Fruit fly (Drosophila melanogaster) whole organism, embryonic: ENCODE results near the gene Mgat4b.

Experiments used
- Ada2b ChIP-seq: fragments of 200-800 bp; sonication (Bioruptor generic); IDR thresholded peaks from 2 replicates; pipeline ENCODE4 v1.3.6; 2022; ENCODE audit warnings: missing biosample characterization, missing genetic modification characterization
- Aef1 ChIP-seq: fragments of 200-800 bp; sonication (Bioruptor generic); IDR thresholded peaks from 3 replicates; pipeline ENCODE4 v1.3.6; 2022; ENCODE audit warnings: missing biosample characterization, missing genetic modification characterization
- Atf6 ChIP-seq: fragments of 200-800 bp; sonication (Bioruptor generic); IDR thresholded peaks from 2 replicates; pipeline ENCODE4 v1.3.6; 2022; ENCODE audit warnings: missing biosample characterization, missing genetic modification characterization
- C15 ChIP-seq: fragments of 200-800 bp; sonication (Bioruptor generic); IDR thresholded peaks from 3 replicates; pipeline ENCODE4 v1.3.6; 2022; ENCODE audit warnings: missing biosample characterization, missing genetic modification characterization
- CG10431 ChIP-seq: fragments of 200-800 bp; sonication (Bioruptor generic); optimal IDR thresholded peaks from 3 replicates; lab custom pipeline; 2018; ENCODE audit warnings: missing biosample characterization, mild to moderate bottlenecking, missing genetic modification characterization
- CG11560 ChIP-seq: fragments of 200-800 bp; sonication (Bioruptor generic); IDR thresholded peaks from 3 replicates; pipeline ENCODE4 v1.3.6; 2022; ENCODE audit warnings: missing biosample characterization, missing genetic modification characterization
- CG12155 ChIP-seq: fragments of 200-800 bp; sonication (Bioruptor generic); optimal IDR thresholded peaks from 3 replicates; lab custom pipeline; 2016; ENCODE audit warnings: missing biosample characterization, missing genetic modification characterization
- CG12219 ChIP-seq: fragments of 200-800 bp; sonication (Bioruptor generic); optimal IDR thresholded peaks from 3 replicates; lab custom pipeline; 2018; ENCODE audit warnings: missing biosample characterization, mild to moderate bottlenecking, missing genetic modification characterization
- CG13123 ChIP-seq: fragments of 200-800 bp; sonication (Bioruptor generic); optimal IDR thresholded peaks from 2 replicates; lab custom pipeline; 2016; ENCODE audit warnings: missing biosample characterization, missing genetic modification characterization
- CG13424 ChIP-seq: fragments of 200-800 bp; sonication (Bioruptor generic); optimal IDR thresholded peaks from 2 replicates; lab custom pipeline; 2019; ENCODE audit warnings: missing biosample characterization, mild to moderate bottlenecking, missing genetic modification characterization, moderate library complexity
- CG13624 ChIP-seq: fragments of 200-800 bp; sonication (Bioruptor generic); optimal IDR thresholded peaks from 2 replicates; lab custom pipeline; 2016; ENCODE audit warnings: missing biosample characterization, missing genetic modification characterization
- CG1647 ChIP-seq: fragments of 200-800 bp; sonication (Bioruptor generic); optimal IDR thresholded peaks from 3 replicates; lab custom pipeline; 2016; ENCODE audit warnings: missing biosample characterization, missing genetic modification characterization
- CG17186 ChIP-seq: fragments of 200-800 bp; sonication (Bioruptor generic); optimal IDR thresholded peaks from 3 replicates; lab custom pipeline; 2017; ENCODE audit warnings: missing biosample characterization, missing genetic modification reagents, missing genetic modification characterization
- CG2129 ChIP-seq: fragments of 200-800 bp; sonication (Bioruptor generic); IDR thresholded peaks from 2 replicates; pipeline ENCODE4 v1.3.6; 2022; ENCODE audit warnings: missing biosample characterization, missing genetic modification characterization; ENCODE audit not compliant: partially characterized antibody
- CG30431 ChIP-seq: fragments of 200-800 bp; sonication (Bioruptor generic); optimal IDR thresholded peaks from 2 replicates; lab custom pipeline; 2017; ENCODE audit warnings: missing biosample characterization, missing genetic modification characterization
- CG3065 ChIP-seq: fragments of 200-800 bp; sonication (Bioruptor generic); optimal IDR thresholded peaks from 2 replicates; lab custom pipeline; 2016; ENCODE audit warnings: missing biosample characterization, missing genetic modification characterization
- CG3838 ChIP-seq: fragments of 200-800 bp; sonication (Bioruptor generic); optimal IDR thresholded peaks from 3 replicates; lab custom pipeline; 2016; ENCODE audit warnings: missing biosample characterization, missing genetic modification characterization
- CG4617 ChIP-seq: fragments of 200-800 bp; sonication (Bioruptor generic); optimal IDR thresholded peaks from 3 replicates; lab custom pipeline; 2016; ENCODE audit warnings: missing biosample characterization, missing genetic modification characterization, borderline replicate concordance
- CG5180 ChIP-seq: fragments of 200-800 bp; sonication (Bioruptor generic); optimal IDR thresholded peaks from 3 replicates; lab custom pipeline; 2017; ENCODE audit warnings: missing biosample characterization, missing genetic modification characterization, mild to moderate bottlenecking, moderate library complexity, missing genetic modification reagents
- CkIIα-i1 ChIP-seq: fragments of 200-800 bp; sonication (Bioruptor generic); IDR thresholded peaks from 2 replicates; pipeline ENCODE4 v1.3.6; 2022; ENCODE audit warnings: missing biosample characterization, missing genetic modification characterization
- Dfd ChIP-seq, 2 experiments: fragments of >200 bp; optimal IDR thresholded peaks; 2 replicates each; lab custom pipeline; 2017; ENCODE audit warnings: missing biosample characterization in 2 of 2, missing genetic modification characterization in 2 of 2
- Dip2 ChIP-seq: fragments of 200-800 bp; sonication (Bioruptor generic); IDR thresholded peaks from 2 replicates; pipeline ENCODE4 v1.3.6; 2022; ENCODE audit warnings: missing biosample characterization, missing genetic modification characterization
- Doc3 ChIP-seq: fragments of 200-800 bp; sonication (Bioruptor generic); IDR thresholded peaks from 3 replicates; pipeline ENCODE4 v1.3.6; 2022; ENCODE audit warnings: missing biosample characterization, missing genetic modification characterization; ENCODE audit not compliant: partially characterized antibody
- HmgD ChIP-seq: fragments of 200-800 bp; sonication (Bioruptor generic); optimal IDR thresholded peaks from 3 replicates; lab custom pipeline; 2016; ENCODE audit warnings: missing biosample characterization, missing genetic modification characterization
- Kr ChIP-seq: fragments of 200-800 bp; sonication (Bioruptor generic); optimal IDR thresholded peaks from 2 replicates; lab custom pipeline; 2017; ENCODE audit warnings: missing biosample characterization, mild to moderate bottlenecking, missing genetic modification characterization
- Lim3 ChIP-seq: fragments of 200-800 bp; sonication (Bioruptor generic); IDR thresholded peaks from 2 replicates; pipeline ENCODE4 v1.3.6; 2022; ENCODE audit warnings: missing biosample characterization, missing genetic modification characterization
- MTF-1 ChIP-seq: fragments of 200-800 bp; sonication (Bioruptor generic); optimal IDR thresholded peaks from 2 replicates; lab custom pipeline; 2018; ENCODE audit warnings: missing biosample characterization, mild to moderate bottlenecking, missing genetic modification characterization, borderline replicate concordance
- Mad ChIP-seq: fragments of 200-800 bp; sonication (Bioruptor generic); optimal IDR thresholded peaks from 2 replicates; lab custom pipeline; 2016; ENCODE audit warnings: missing biosample characterization, missing genetic modification characterization
- Mrtf ChIP-seq: fragments of 200-800 bp; sonication (Bioruptor generic); IDR thresholded peaks from 3 replicates; pipeline ENCODE4 v1.3.6; 2022; ENCODE audit warnings: missing biosample characterization, missing genetic modification characterization
- Nf-YC ChIP-seq: fragments of 200-800 bp; optimal IDR thresholded peaks from 3 replicates; lab custom pipeline; 2019; ENCODE audit warnings: missing biosample characterization, mild to moderate bottlenecking, missing genetic modification characterization, moderate library complexity
- Poxn ChIP-seq: fragments of 200-800 bp; sonication (Bioruptor generic); IDR thresholded peaks from 2 replicates; pipeline ENCODE4 v1.3.6; 2022; ENCODE audit warnings: missing biosample characterization, missing genetic modification characterization
- Ravus ChIP-seq: fragments of 200-800 bp; sonication (Bioruptor generic); IDR thresholded peaks from 2 replicates; pipeline ENCODE4 v1.3.6; 2022; ENCODE audit warnings: missing biosample characterization, missing genetic modification characterization
- Spps ChIP-seq: fragments of 200-800 bp; sonication (Bioruptor generic); optimal IDR thresholded peaks from 2 replicates; lab custom pipeline; 2018; ENCODE audit warnings: missing biosample characterization, mild to moderate bottlenecking, missing genetic modification characterization
- Usf ChIP-seq: fragments of 200-800 bp; sonication (Bioruptor generic); optimal IDR thresholded peaks from 2 replicates; lab custom pipeline; 2017; ENCODE audit warnings: missing genotype, missing biosample characterization, missing genetic modification characterization
- aop ChIP-seq: fragments of 200-800 bp; sonication (Bioruptor generic); IDR thresholded peaks from 2 replicates; pipeline ENCODE4 v1.3.6; 2022; ENCODE audit warnings: missing biosample characterization, missing genetic modification characterization
- chif ChIP-seq, 2 experiments: fragments of 200-800 bp; sonication (Bioruptor generic); optimal IDR thresholded peaks; 3 replicates each; lab custom pipeline; 2016; ENCODE audit warnings: missing biosample characterization in 2 of 2, missing genetic modification characterization in 2 of 2
- disco-r ChIP-seq: fragments of 200-800 bp; sonication (Bioruptor generic); optimal IDR thresholded peaks from 2 replicates; lab custom pipeline; 2016; ENCODE audit warnings: missing biosample characterization, missing genetic modification characterization
- dmrt11E ChIP-seq: fragments of 200-800 bp; sonication (Bioruptor generic); optimal IDR thresholded peaks from 3 replicates; lab custom pipeline; 2018; ENCODE audit warnings: missing biosample characterization, mild to moderate bottlenecking, missing genetic modification characterization, moderate library complexity
- en ChIP-seq: fragments of 200-800 bp; sonication (Bioruptor generic); optimal IDR thresholded peaks from 2 replicates; lab custom pipeline; 2016; ENCODE audit warnings: missing biosample characterization, missing genetic modification characterization
- gce ChIP-seq: fragments of 200-800 bp; sonication (Bioruptor generic); IDR thresholded peaks from 3 replicates; pipeline ENCODE4 v1.3.6; 2022; ENCODE audit warnings: missing biosample characterization, missing genetic modification characterization
- gfzf ChIP-seq: fragments of 200-800 bp; sonication (Bioruptor generic); optimal IDR thresholded peaks from 2 replicates; lab custom pipeline; 2016; ENCODE audit warnings: missing biosample characterization, mild to moderate bottlenecking, missing genetic modification characterization, moderate library complexity
- gro ChIP-seq: fragments of 200-800 bp; sonication (Bioruptor generic); optimal IDR thresholded peaks from 2 replicates; lab custom pipeline; 2016; ENCODE audit warnings: missing biosample characterization, missing genetic modification characterization
- gsb ChIP-seq: fragments of 200-800 bp; sonication (Bioruptor generic); IDR thresholded peaks from 2 replicates; pipeline ENCODE4 v1.3.6; 2022; ENCODE audit warnings: missing biosample characterization, missing genetic modification characterization
- lola ChIP-seq, 3 experiments: fragments of >200 bp in 2 of 3; fragments of 200-800 bp in 1 of 3; sonication (Bioruptor generic) in 1 of 3; optimal IDR thresholded peaks; 2 replicates each; lab custom pipeline; 2017 to 2019; ENCODE audit warnings: missing biosample characterization in 3 of 3, missing genetic modification characterization in 3 of 3, mild to moderate bottlenecking in 1 of 3, moderate library complexity in 1 of 3
- mld ChIP-seq: fragments of 200-800 bp; sonication (Bioruptor generic); IDR thresholded peaks from 3 replicates; pipeline ENCODE4 v1.3.6; 2022; ENCODE audit warnings: missing biosample characterization, missing genetic modification characterization; ENCODE audit not compliant: partially characterized antibody
- tio ChIP-seq: fragments of 200-800 bp; sonication (Bioruptor generic); optimal IDR thresholded peaks from 2 replicates; lab custom pipeline; 2017; ENCODE audit warnings: missing biosample characterization, missing genetic modification characterization, inconsistent platforms
- tx ChIP-seq: fragments of 200-800 bp; sonication (Bioruptor generic); optimal IDR thresholded peaks from 2 replicates; lab custom pipeline; 2016; ENCODE audit warnings: missing biosample characterization, missing genetic modification characterization
- usp ChIP-seq: fragments of >200 bp; optimal IDR thresholded peaks from 2 replicates; lab custom pipeline; 2017; ENCODE audit warnings: missing biosample characterization, missing genetic modification characterization
- zen2 ChIP-seq: fragments of 200-800 bp; sonication (Bioruptor generic); IDR thresholded peaks from 3 replicates; pipeline ENCODE4 v1.3.6; 2022; ENCODE audit warnings: missing biosample characterization, missing genetic modification characterization; ENCODE audit not compliant: partially characterized antibody
- zf30C ChIP-seq: fragments of 200-800 bp; sonication (Bioruptor generic); optimal IDR thresholded peaks from 3 replicates; lab custom pipeline; 2018; ENCODE audit warnings: missing biosample characterization, mild to moderate bottlenecking, missing genetic modification characterization

Gene Mgat4b

dm6 chr3L:14759984-14760626 lies 9.0 kb downstream of the Mgat4b start (continued):
- TF ChIP-seq Doc3 (GFP tag; lab: Robert Waterston, UW) (no peak), gce (GFP tag; lab: Robert Waterston, UW) (peak; percentile 39; the same call in 1 of the 3 replicates), Dip2 (no peak), aop (GFP tag; lab: Robert Waterston, UW) (no peak), Ada2b (GFP tag; lab: Robert Waterston, UW) (peak; percentile 40; the same call in 1 of the 2 replicates), gro (GFP tag; lab: Kevin White, UChicago) (peak; percentile 57), chif (GFP tag; optimal IDR thresholded peaks at IDR 0.05; lab: Kevin White, UChicago) (peak; percentile 61 to 63), CG2129 (GFP tag; lab: Robert Waterston, UW) (no peak), CkIIα-i1 (no peak), zen2 (GFP tag; lab: Robert Waterston, UW) (no peak), lola (GFP tag; optimal IDR thresholded peaks at IDR 0.05; lab: Kevin White, UChicago) (peak in 1 of 3 experiments; percentile 52), Nf-YC (tag; lab: Kevin White, UChicago) (no peak), CG17186 (GFP tag; lab: Kevin White, UChicago) (no peak), CG12219 (GFP tag; lab: Kevin White, UChicago) (peak; percentile 48), CG10431 (GFP tag; lab: Kevin White, UChicago) (peak; percentile 29), CG1647 (GFP tag; lab: Kevin White, UChicago) (peak; percentile 39), mld (GFP tag; lab: Robert Waterston, UW) (0 out of 3 replicates have a peak, but pooled peaks have one; percentile 55), disco-r (GFP tag; lab: Kevin White, UChicago) (peak; percentile 23), MTF-1 (GFP tag; lab: Kevin White, UChicago) (peak; percentile 21), Spps (peak; percentile 27), CG13123 (peak; percentile 18), Mrtf (GFP tag; lab: Robert Waterston, UW) (peak; percentile 73), CG30431 (peak; percentile 65), Usf (GFP tag; lab: Kevin White, UChicago) (peak; percentile 19), CG3065 (no peak), CG12155 (GFP tag; lab: Kevin White, UChicago) (peak; percentile 69), CG11560 (tag; lab: Robert Waterston, UW) (no peak), Aef1 (0 out of 3 replicates have a peak, but pooled peaks have one; percentile 34), CG13624 (GFP tag; lab: Kevin White, UChicago) (peak; percentile 35), Lim3 (GFP tag; lab: Robert Waterston, UW) (no peak), Atf6 (GFP tag; lab: Robert Waterston, UW) (peak; percentile 81), usp (GFP tag; lab: Kevin White, UChicago) (no peak), gsb (no peak), HmgD (GFP tag; lab: Kevin White, UChicago) (no peak), CG13424 (tag; lab: Kevin White, UChicago) (peak; percentile 74), gfzf (GFP tag; lab: Kevin White, UChicago) (peak; percentile 5), CG5180 (peak; percentile 44), Ravus (GFP tag; lab: Robert Waterston, UW) (no peak), dmrt11E (peak; percentile 56), Poxn (no peak), Kr (GFP tag; lab: Kevin White, UChicago) (no peak), CG3838 (GFP tag; lab: Kevin White, UChicago) (no peak), tio (GFP tag; lab: Kevin White, UChicago) (peak; percentile 69), Mad (GFP tag; lab: Kevin White, UChicago) (peak; percentile 28), tx (GFP tag; lab: Kevin White, UChicago) (peak; percentile 23), zf30C (GFP tag; lab: Kevin White, UChicago) (peak; percentile 93), C15 (GFP tag; lab: Robert Waterston, UW) (no peak), Dfd (GFP tag; optimal IDR thresholded peaks at IDR 0.05; lab: Kevin White, UChicago) (no peak), CG4617 (peak; percentile 10), en (GFP tag; lab: Kevin White, UChicago) (peak; percentile 53)
